Worm (Caenorhabditis elegans): ENCODE data around the gene W04D12.1.

DNA sequence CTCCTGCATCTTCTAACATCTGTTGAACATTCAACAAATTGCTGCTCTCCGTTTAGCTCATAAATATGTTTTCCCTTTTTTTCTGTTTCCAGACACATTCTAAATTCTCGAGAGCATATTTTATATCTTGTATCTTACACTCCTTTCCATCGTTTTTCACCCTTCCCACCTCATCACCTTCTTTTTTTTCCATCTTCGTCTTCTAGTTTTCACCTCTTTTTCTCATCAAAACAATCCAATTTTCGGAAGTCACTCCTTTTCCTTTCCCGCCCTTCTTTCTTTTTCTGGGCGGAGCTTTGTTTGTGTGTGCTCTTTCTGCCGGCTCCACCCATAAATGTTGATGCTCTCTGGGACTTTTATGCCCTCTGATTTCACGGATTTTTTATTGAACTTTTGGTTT, 13.9 kb upstream of the W04D12.1 start:
- no peak for TF ChIP-seq lin-13 (tag; optimal IDR thresholded peaks at IDR 0.05)
- no peak for TF ChIP-seq ztf-11 (tag; optimal IDR thresholded peaks at IDR 0.05)
- no peak for TF ChIP-seq mep-1 (tag; optimal IDR thresholded peaks at IDR 0.05)
- TF ChIP-seq pha-4 (tag; optimal IDR thresholded peaks at IDR 0.05): no peak
- TF ChIP-seq nhr-237 (tag; optimal IDR thresholded peaks at IDR 0.05): no peak
- no peak for TF ChIP-seq unc-39 (tag; optimal IDR thresholded peaks at IDR 0.05)
- TF ChIP-seq snpc-4 (tag; optimal IDR thresholded peaks at IDR 0.05): no peak
- no peak for TF ChIP-seq elt-1 (tag; optimal IDR thresholded peaks at IDR 0.05; ENCODE audit: borderline replicate concordance, insufficient read depth)
- TF ChIP-seq elt-3 (tag; optimal IDR thresholded peaks at IDR 0.05): no peak
- TF ChIP-seq sptf-1 (tag; optimal IDR thresholded peaks at IDR 0.05): no peak

All from whole organism, mixed stage, embryonic.